Fruit fly (Drosophila melanogaster) whole organism, embryonic: Measurements from ENCODE around the gene CG31278.

Source experiments
- Ada2b ChIP-seq: fragments of 200-800 bp; sonication (Bioruptor generic); IDR thresholded peaks from 2 replicates; pipeline ENCODE4 v1.3.6; 2022; ENCODE audit warnings: missing biosample characterization, missing genetic modification characterization
- Blimp-1 ChIP-seq: fragments of 200-800 bp; sonication (Bioruptor generic); optimal IDR thresholded peaks from 3 replicates; lab custom pipeline; 2018; ENCODE audit warnings: missing biosample characterization, missing genetic modification characterization, mild to moderate bottlenecking, moderate library complexity, missing genetic modification reagents
- BtbVII ChIP-seq: fragments of 200-800 bp; sonication (Bioruptor generic); optimal IDR thresholded peaks from 3 replicates; lab custom pipeline; 2017; ENCODE audit warnings: missing biosample characterization, mild to moderate bottlenecking, missing genetic modification characterization
- Bteb2 ChIP-seq: fragments of 200-800 bp; sonication (Bioruptor generic); optimal IDR thresholded peaks from 2 replicates; lab custom pipeline; 2016; ENCODE audit warnings: missing biosample characterization, missing genetic modification characterization
- CG12104 ChIP-seq: fragments of 200-800 bp; sonication (Bioruptor generic); optimal IDR thresholded peaks from 3 replicates; lab custom pipeline; 2016; ENCODE audit warnings: missing biosample characterization, missing genetic modification characterization
- CG13624 ChIP-seq: fragments of 200-800 bp; sonication (Bioruptor generic); optimal IDR thresholded peaks from 2 replicates; lab custom pipeline; 2016; ENCODE audit warnings: missing biosample characterization, missing genetic modification characterization
- CG13775 ChIP-seq: fragments of 200-800 bp; sonication (Bioruptor generic); optimal IDR thresholded peaks from 3 replicates; lab custom pipeline; 2017; ENCODE audit warnings: missing biosample characterization, mild to moderate bottlenecking, missing genetic modification characterization
- CG13894 ChIP-seq: fragments of 200-800 bp; sonication (Bioruptor generic); optimal IDR thresholded peaks from 3 replicates; lab custom pipeline; 2018; ENCODE audit warnings: missing biosample characterization, mild to moderate bottlenecking, missing genetic modification characterization, moderate library complexity
- CG14860 ChIP-seq: fragments of 200-800 bp; sonication (Bioruptor generic); IDR thresholded peaks from 3 replicates; pipeline ENCODE4 v1.3.6; 2022; ENCODE audit warnings: missing biosample characterization, missing genetic modification characterization; ENCODE audit not compliant: partially characterized antibody
- CG2678 ChIP-seq: fragments of 200-800 bp; sonication (Bioruptor generic); optimal IDR thresholded peaks from 3 replicates; lab custom pipeline; 2019; ENCODE audit warnings: missing biosample characterization, mild to moderate bottlenecking, missing genetic modification characterization, moderate library complexity
- CG31224 ChIP-seq: fragments of 200-800 bp; sonication (Bioruptor generic); IDR thresholded peaks from 2 replicates; pipeline ENCODE4 v1.3.6; 2022; ENCODE audit warnings: missing biosample characterization, missing genetic modification characterization
- CG31388 ChIP-seq: fragments of 200-800 bp; sonication (Bioruptor generic); optimal IDR thresholded peaks from 2 replicates; lab custom pipeline; 2016; ENCODE audit warnings: missing biosample characterization, missing genetic modification characterization
- CG32772 ChIP-seq: fragments of 200-800 bp; sonication (Bioruptor generic); IDR thresholded peaks from 2 replicates; pipeline ENCODE4 v1.3.6; 2022; ENCODE audit warnings: missing biosample characterization, missing genetic modification characterization
- CG34224 ChIP-seq: fragments of 200-800 bp; sonication (Bioruptor generic); IDR thresholded peaks from 3 replicates; pipeline ENCODE4 v1.3.6; 2022; ENCODE audit warnings: missing biosample characterization, missing genetic modification characterization; ENCODE audit not compliant: partially characterized antibody
- CG4854 ChIP-seq: fragments of 200-800 bp; sonication (Bioruptor generic); optimal IDR thresholded peaks from 2 replicates; lab custom pipeline; 2016; ENCODE audit warnings: missing biosample characterization, missing genetic modification characterization, inconsistent platforms
- CG6175 ChIP-seq: fragments of 200-800 bp; sonication (Bioruptor generic); IDR thresholded peaks from 3 replicates; pipeline ENCODE4 v1.3.6; 2022; ENCODE audit warnings: missing biosample characterization, missing genetic modification characterization
- CG6813 ChIP-seq: fragments of 200-800 bp; sonication (Bioruptor generic); optimal IDR thresholded peaks from 2 replicates; lab custom pipeline; 2017; ENCODE audit warnings: missing biosample characterization, missing genetic modification characterization, mild to moderate bottlenecking, moderate library complexity, missing genetic modification reagents
- CG7745 ChIP-seq: fragments of 200-800 bp; sonication (Bioruptor generic); optimal IDR thresholded peaks from 2 replicates; lab custom pipeline; 2018; ENCODE audit warnings: missing biosample characterization, mild to moderate bottlenecking, missing genetic modification characterization, moderate library complexity
- CG8359 ChIP-seq: fragments of 200-800 bp; sonication (Bioruptor generic); optimal IDR thresholded peaks from 2 replicates; lab custom pipeline; 2017; ENCODE audit warnings: missing biosample characterization, mild to moderate bottlenecking, missing genetic modification characterization, borderline replicate concordance
- CG8765 ChIP-seq: fragments of 200-800 bp; sonication (Bioruptor generic); IDR thresholded peaks from 2 replicates; pipeline ENCODE4 v1.3.6; 2022; ENCODE audit warnings: missing biosample characterization, missing genetic modification characterization
- CG9437 ChIP-seq: fragments of 200-800 bp; sonication (Bioruptor generic); optimal IDR thresholded peaks from 2 replicates; lab custom pipeline; 2018; ENCODE audit warnings: missing biosample characterization, mild to moderate bottlenecking, missing genetic modification characterization
- Dbx ChIP-seq: fragments of 200-800 bp; sonication (Bioruptor generic); IDR thresholded peaks from 3 replicates; pipeline ENCODE4 v1.3.6; 2022; ENCODE audit warnings: missing biosample characterization, missing genetic modification characterization
- Dfd ChIP-seq, 2 experiments: fragments of >200 bp; optimal IDR thresholded peaks; 2 replicates each; lab custom pipeline; 2017; ENCODE audit warnings: missing biosample characterization in 2 of 2, missing genetic modification characterization in 2 of 2
- Dp ChIP-seq: fragments of 200-800 bp; sonication (Bioruptor generic); optimal IDR thresholded peaks from 2 replicates; lab custom pipeline; 2018; ENCODE audit warnings: missing biosample characterization, mild to moderate bottlenecking, missing genetic modification characterization, moderate library complexity
- Fer3 ChIP-seq: fragments of 200-800 bp; sonication (Bioruptor generic); optimal IDR thresholded peaks from 2 replicates; lab custom pipeline; 2018; ENCODE audit warnings: missing biosample characterization, mild to moderate bottlenecking, missing genetic modification characterization, moderate library complexity
- Hand ChIP-seq: fragments of 200-800 bp; sonication (Bioruptor generic); optimal IDR thresholded peaks from 2 replicates; lab custom pipeline; 2017; ENCODE audit warnings: mild to moderate bottlenecking, missing biosample characterization, missing genetic modification reagents, missing genetic modification characterization
- Hr78 ChIP-seq, 2 experiments: fragments of 200-800 bp in 1 of 2; fragments of >200 bp in 1 of 2; sonication (Bioruptor generic) in 1 of 2; optimal IDR thresholded peaks; 2 replicates each; lab custom pipeline; 2017 to 2019; ENCODE audit warnings: missing biosample characterization in 2 of 2, missing genetic modification characterization in 2 of 2, mild to moderate bottlenecking in 1 of 2, moderate library complexity in 1 of 2
- Scr ChIP-seq: fragments of 200-800 bp; sonication (Bioruptor generic); IDR thresholded peaks from 2 replicates; pipeline ENCODE4 v1.3.6; 2022; ENCODE audit warnings: missing biosample characterization, missing genetic modification characterization; ENCODE audit not compliant: partially characterized antibody
- ac ChIP-seq: fragments of 200-800 bp; sonication (Bioruptor generic); optimal IDR thresholded peaks from 3 replicates; lab custom pipeline; 2017; ENCODE audit warnings: missing biosample characterization, mild to moderate bottlenecking, missing genetic modification characterization
- al ChIP-seq: fragments of 200-800 bp; sonication (Bioruptor generic); IDR thresholded peaks from 2 replicates; pipeline ENCODE4 v1.3.6; 2022; ENCODE audit warnings: missing biosample characterization, missing genetic modification characterization
- bowl ChIP-seq: fragments of 200-800 bp; sonication (Bioruptor generic); IDR thresholded peaks from 2 replicates; pipeline ENCODE4 v1.3.6; 2022; ENCODE audit warnings: missing biosample characterization, missing genetic modification characterization
- dan ChIP-seq: fragments of 200-800 bp; sonication (Bioruptor generic); IDR thresholded peaks from 2 replicates; pipeline ENCODE4 v1.3.6; 2022; ENCODE audit warnings: missing biosample characterization, missing genetic modification characterization
- gcm2 ChIP-seq: fragments of 200-800 bp; sonication (Bioruptor generic); optimal IDR thresholded peaks from 2 replicates; lab custom pipeline; 2016; ENCODE audit warnings: missing biosample characterization, missing genetic modification characterization
- hb ChIP-seq: fragments of 200-800 bp; sonication (Bioruptor generic); IDR thresholded peaks from 3 replicates; pipeline ENCODE4 v1.3.6; 2022; ENCODE audit warnings: missing biosample characterization, missing genetic modification characterization; ENCODE audit not compliant: partially characterized antibody
- klu ChIP-seq: fragments of 200-800 bp; sonication (Bioruptor generic); IDR thresholded peaks from 2 replicates; pipeline ENCODE4 v1.3.6; 2022; ENCODE audit warnings: missing biosample characterization, missing genetic modification characterization
- knrl ChIP-seq: fragments of 200-800 bp; sonication (Bioruptor generic); IDR thresholded peaks from 3 replicates; pipeline ENCODE4 v1.3.6; 2022; ENCODE audit warnings: missing biosample characterization, missing genetic modification characterization; ENCODE audit not compliant: partially characterized antibody
- lov ChIP-seq, 2 experiments: fragments of 200-800 bp in 1 of 2; fragments of >200 bp in 1 of 2; sonication (Bioruptor generic) in 1 of 2; IDR thresholded peaks in 1 of 2; optimal IDR thresholded peaks in 1 of 2; 2 replicates in 1 of 2; 3 replicates in 1 of 2; pipeline versions ENCODE4 v1.3.6 to Lab custom; 2017 to 2022; ENCODE audit warnings: missing biosample characterization in 1 of 2, missing genetic modification characterization in 1 of 2
- rib ChIP-seq: fragments of 200-800 bp; sonication (Bioruptor generic); IDR thresholded peaks from 2 replicates; pipeline ENCODE4 v1.3.6; 2022; ENCODE audit warnings: missing biosample characterization, missing genetic modification characterization
- schlank ChIP-seq: fragments of 200-800 bp; sonication (Bioruptor generic); optimal IDR thresholded peaks from 2 replicates; lab custom pipeline; 2018; ENCODE audit warnings: missing biosample characterization, mild to moderate bottlenecking, missing genetic modification characterization
- sima ChIP-seq: fragments of 200-800 bp; sonication (Bioruptor generic); optimal IDR thresholded peaks from 2 replicates; lab custom pipeline; 2016; ENCODE audit warnings: missing biosample characterization, missing genetic modification characterization
- sna ChIP-seq: fragments of 200-800 bp; sonication (Bioruptor generic); IDR thresholded peaks from 2 replicates; pipeline ENCODE4 v1.3.6; 2022; ENCODE audit warnings: missing biosample characterization, missing genetic modification characterization; ENCODE audit not compliant: partially characterized antibody
- ssp ChIP-seq: fragments of 200-800 bp; sonication (Bioruptor generic); IDR thresholded peaks from 2 replicates; pipeline ENCODE4 v1.3.6; 2022; ENCODE audit warnings: missing biosample characterization, missing genetic modification characterization
- sug ChIP-seq: fragments of 200-800 bp; optimal IDR thresholded peaks from 2 replicates; lab custom pipeline; 2019; ENCODE audit warnings: missing biosample characterization, mild to moderate bottlenecking, missing genetic modification characterization, moderate library complexity
- tio ChIP-seq: fragments of 200-800 bp; sonication (Bioruptor generic); optimal IDR thresholded peaks from 2 replicates; lab custom pipeline; 2017; ENCODE audit warnings: missing biosample characterization, missing genetic modification characterization, inconsistent platforms
- toy ChIP-seq: fragments of 200-800 bp; sonication (Bioruptor generic); IDR thresholded peaks from 2 replicates; pipeline ENCODE4 v1.3.6; 2022; ENCODE audit warnings: missing biosample characterization, missing genetic modification characterization
- vfl ChIP-seq: fragments of 200-800 bp; sonication (Bioruptor generic); optimal IDR thresholded peaks from 2 replicates; lab custom pipeline; 2016; ENCODE audit warnings: missing biosample characterization, missing genetic modification characterization

The CG31278 gene

dm6 chr3R:10677245-10677902 lies 30.8 kb downstream of the CG31278 start, which contains the start of gene CG6465 (continued):
- TF ChIP-seq CG13624 (GFP tag; lab: Kevin White, UChicago) = peak; percentile 40
- peak; percentile 1 for TF ChIP-seq Fer3 (tag; lab: Kevin White, UChicago)
- TF ChIP-seq BtbVII (GFP tag; lab: Kevin White, UChicago) = no peak
- no peak for TF ChIP-seq schlank (tag; lab: Kevin White, UChicago)
- peak in 1 of 2 experiments; percentile 95 for TF ChIP-seq Dfd (GFP tag; optimal IDR thresholded peaks at IDR 0.05; lab: Kevin White, UChicago)
- TF ChIP-seq CG9437 (GFP tag; lab: Kevin White, UChicago) = no peak
- no peak for TF ChIP-seq hb (GFP tag; lab: Robert Waterston, UW)
- TF ChIP-seq Scr = peak; percentile 27
- TF ChIP-seq tio (GFP tag; lab: Kevin White, UChicago) = no peak
- peak; percentile 47 for TF ChIP-seq CG2678 (tag; lab: Kevin White, UChicago)
- TF ChIP-seq CG34224 = no peak
- TF ChIP-seq ssp (GFP tag; lab: Robert Waterston, UW) = 0 out of 2 replicates have a peak, but pooled peaks have one; percentile 16
- TF ChIP-seq ac (GFP tag; lab: Kevin White, UChicago) = no peak
- TF ChIP-seq al (GFP tag; lab: Robert Waterston, UW) = peak; percentile 34; the same call in 1 of the 2 replicates
- no peak for TF ChIP-seq CG4854
- no peak for TF ChIP-seq lov (optimal IDR thresholded peaks at IDR 0.05; lab: Kevin White, UChicago)
- TF ChIP-seq lov (GFP tag; IDR thresholded peaks at IDR 0.05; lab: Robert Waterston, UW) = no peak
- TF ChIP-seq knrl (GFP tag; lab: Robert Waterston, UW) = peak; percentile 70; the same call in 2 of the 3 replicates
- TF ChIP-seq dan (GFP tag; lab: Robert Waterston, UW) = no peak
- TF ChIP-seq CG32772 (GFP tag; lab: Robert Waterston, UW) = no peak
- TF ChIP-seq CG6175 (GFP tag; lab: Robert Waterston, UW) = no peak
- TF ChIP-seq CG8359 (GFP tag; lab: Kevin White, UChicago) = no peak
- no peak for TF ChIP-seq Bteb2
- TF ChIP-seq Hr78 (GFP tag; optimal IDR thresholded peaks at IDR 0.05; lab: Kevin White, UChicago) = peak in 1 of 2 experiments; percentile 51
- TF ChIP-seq Dbx (GFP tag; lab: Robert Waterston, UW) = no peak
- TF ChIP-seq CG6813 (GFP tag; lab: Kevin White, UChicago) = no peak
- TF ChIP-seq Dp (GFP tag; lab: Kevin White, UChicago) = peak; percentile 48
- peak; percentile 76 for TF ChIP-seq CG13894 (tag; lab: Kevin White, UChicago)
- TF ChIP-seq CG12104 (GFP tag; lab: Kevin White, UChicago) = no peak
- no peak for TF ChIP-seq bowl (GFP tag; lab: Robert Waterston, UW)
- TF ChIP-seq CG7745 (tag; lab: Kevin White, UChicago) = no peak
- no peak for TF ChIP-seq CG14860 (GFP tag; lab: Robert Waterston, UW)
- no peak for TF ChIP-seq Ada2b
- TF ChIP-seq CG8765 (GFP tag; lab: Robert Waterston, UW) = no peak
- TF ChIP-seq sna (GFP tag; lab: Robert Waterston, UW) = no peak
- no peak for TF ChIP-seq klu (GFP tag; lab: Robert Waterston, UW)
- no peak for TF ChIP-seq CG31224 (GFP tag; lab: Robert Waterston, UW)
- no peak for TF ChIP-seq rib (GFP tag; lab: Robert Waterston, UW)
- peak; percentile 33 for TF ChIP-seq Blimp-1
- no peak for TF ChIP-seq gcm2 (GFP tag; lab: Kevin White, UChicago)
- no peak for TF ChIP-seq vfl (GFP tag; lab: Kevin White, UChicago)
- TF ChIP-seq sima (GFP tag; lab: Kevin White, UChicago) = no peak
- TF ChIP-seq Hand = no peak
- no peak for TF ChIP-seq toy
- TF ChIP-seq CG31388 (GFP tag; lab: Kevin White, UChicago) = no peak
- TF ChIP-seq CG13775 = no peak
- TF ChIP-seq sug (tag; lab: Kevin White, UChicago) = peak; percentile 49
